Worm (Caenorhabditis elegans) whole organism, L4/young adult: ENCODE measurements around the gene elc-1.

Experiments used
- dao-5 ChIP-seq: sonication (generic microtip); optimal IDR thresholded peaks from 2 replicates; lab custom pipeline; 2016; ENCODE audit warnings: missing genotype, missing genetic modification characterization, moderate library complexity, missing compliant biosample characterization
- him-1 ChIP-seq: sonication (generic microtip); optimal IDR thresholded peaks from 2 replicates; lab custom pipeline; 2016; ENCODE audit warnings: missing genotype, missing genetic modification reagents, missing genetic modification characterization, missing compliant biosample characterization

DNA sequence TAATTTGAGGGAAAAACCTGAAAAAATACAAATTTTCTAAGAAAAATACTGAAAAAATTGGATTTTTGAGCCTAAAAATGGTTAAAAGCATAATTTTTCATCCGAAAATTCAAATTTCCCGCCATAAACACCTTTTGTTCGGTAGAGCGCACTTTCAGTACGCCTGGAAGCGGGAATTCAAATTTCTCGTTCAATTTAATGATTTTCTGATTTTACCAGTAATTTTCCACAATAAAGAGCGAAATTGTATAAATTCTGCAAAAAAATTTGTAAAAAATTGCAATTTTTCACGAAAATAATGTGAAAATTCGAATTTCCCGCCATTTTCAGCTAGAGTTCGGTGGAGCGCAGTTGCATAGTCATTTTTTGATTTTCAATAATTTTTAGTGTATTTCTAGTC lies 11.5 kb upstream of the elc-1 start:
- TF ChIP-seq dao-5 (tag; lab: Kevin White, UChicago) (no peak), him-1 (tag; lab: Kevin White, UChicago) (no peak)
